Fruit fly (Drosophila melanogaster) whole organism, pupa: Measurements from ENCODE around the gene CG42271.
A peak's percentile ranks its signal among the peaks of the same experiment; 100 is the strongest.

Experiments
- CG10348 ChIP-seq: fragments of 200-800 bp; sonication (Bioruptor generic); IDR thresholded peaks from 2 replicates; pipeline ENCODE4 v1.3.6; 2022; ENCODE audit warnings: missing biosample characterization, missing genetic modification characterization
- CG12605 ChIP-seq: fragments of 200-800 bp; sonication (Bioruptor generic); IDR thresholded peaks from 2 replicates; pipeline ENCODE4 v1.3.6; 2022; ENCODE audit warnings: missing biosample characterization, missing genetic modification characterization
- CG32121 ChIP-seq: fragments of 200-800 bp; sonication (Bioruptor generic); IDR thresholded peaks from 2 replicates; pipeline ENCODE4 v1.3.6; 2022; ENCODE audit warnings: missing biosample characterization, missing genetic modification characterization
- CG34367 ChIP-seq: fragments of 200-800 bp; sonication (Bioruptor generic); optimal IDR thresholded peaks from 2 replicates; lab custom pipeline; 2018; ENCODE audit warnings: missing biosample characterization, mild to moderate bottlenecking, missing genetic modification characterization
- CG4496 ChIP-seq: fragments of 200-800 bp; sonication (Bioruptor generic); IDR thresholded peaks from 3 replicates; pipeline ENCODE4 v1.3.6; 2022; ENCODE audit warnings: missing biosample characterization, missing genetic modification characterization
- EcR ChIP-seq: fragments of 200-800 bp; sonication (Bioruptor generic); optimal IDR thresholded peaks from 3 replicates; lab custom pipeline; 2019; ENCODE audit warnings: missing biosample characterization, missing genetic modification characterization, mild to moderate bottlenecking, moderate library complexity, missing genetic modification reagents
- Pif1A ChIP-seq: fragments of 200-800 bp; sonication (Bioruptor generic); optimal IDR thresholded peaks from 3 replicates; lab custom pipeline; 2016; ENCODE audit warnings: missing biosample characterization, missing genetic modification characterization
- Snoo ChIP-seq: fragments of 200-800 bp; sonication (Bioruptor generic); optimal IDR thresholded peaks from 3 replicates; lab custom pipeline; 2017; ENCODE audit warnings: missing biosample characterization, mild to moderate bottlenecking, missing genetic modification characterization, inconsistent platforms

- TF ChIP-seq EcR: no peak
- no peak for TF ChIP-seq CG10348 (GFP tag; lab: Robert Waterston, UW)
- no peak for TF ChIP-seq CG34367 (tag; lab: Kevin White, UChicago)
- no peak for TF ChIP-seq Snoo
- TF ChIP-seq Pif1A (GFP tag; lab: Kevin White, UChicago): no peak
- TF ChIP-seq CG32121: no peak
- TF ChIP-seq CG4496 (GFP tag; lab: Robert Waterston, UW): no peak
- TF ChIP-seq CG12605: peak; percentile 55; the same call in 1 of the 2 replicates
Measured at dm6 chrX:14199967-14200531, 33.8 kb downstream of the CG42271 start, which contains the start of gene CG11590.
